Worm (Caenorhabditis elegans) whole organism, late embryonic: ENCODE measurements around the gene dpy-22.

ENCODE experiments used
- F13H6.1 ChIP-seq: sonication (generic microtip); optimal IDR thresholded peaks from 2 replicates; lab custom pipeline; 2016; ENCODE audit warnings: missing genetic modification characterization, missing compliant biosample characterization
- K02D7.2 ChIP-seq: sonication (generic microtip); optimal IDR thresholded peaks from 2 replicates; lab custom pipeline; 2017; ENCODE audit warnings: mild to moderate bottlenecking, missing genetic modification characterization, missing compliant biosample characterization
- T23F11.4 ChIP-seq: fragments of 200-800 bp; sonication (Bioruptor generic); optimal IDR thresholded peaks from 2 replicates; lab custom pipeline; 2018; ENCODE audit warnings: mild to moderate bottlenecking, missing genetic modification characterization, missing compliant biosample characterization
- ama-1 ChIP-seq: fragments of 150-350 bp; optimal IDR thresholded peaks from 2 replicates; lab custom pipeline; 2014
- ceh-14 ChIP-seq: sonication (generic microtip); optimal IDR thresholded peaks from 2 replicates; lab custom pipeline; 2016; ENCODE audit warnings: missing genotype, missing genetic modification characterization, missing compliant biosample characterization
- ceh-18 ChIP-seq: sonication (generic microtip); optimal IDR thresholded peaks from 2 replicates; lab custom pipeline; 2016; ENCODE audit warnings: missing genetic modification characterization, missing compliant biosample characterization
- ceh-19 ChIP-seq: fragments of 200-800 bp; sonication (Bioruptor generic); optimal IDR thresholded peaks from 2 replicates; lab custom pipeline; 2018; ENCODE audit warnings: mild to moderate bottlenecking, missing genetic modification characterization, missing compliant biosample characterization
- ceh-24 ChIP-seq: sonication (generic microtip); optimal IDR thresholded peaks from 2 replicates; lab custom pipeline; 2016; ENCODE audit warnings: mild to moderate bottlenecking, missing genetic modification characterization, missing compliant biosample characterization
- ceh-31 ChIP-seq: sonication (generic microtip); optimal IDR thresholded peaks from 2 replicates; lab custom pipeline; 2016; ENCODE audit warnings: missing genetic modification characterization, missing compliant biosample characterization
- ceh-45 ChIP-seq: fragments of 200-800 bp; sonication (Bioruptor generic); IDR thresholded peaks from 2 replicates; pipeline ENCODE4 v1.3.6; 2022; ENCODE audit warnings: missing genetic modification reagents, missing genetic modification characterization, missing compliant biosample characterization
- ceh-48 ChIP-seq: sonication (generic microtip); optimal IDR thresholded peaks from 2 replicates; lab custom pipeline; 2016; ENCODE audit warnings: missing genetic modification characterization, inconsistent platforms, missing compliant biosample characterization
- ceh-9 ChIP-seq: sonication (generic microtip); optimal IDR thresholded peaks from 2 replicates; lab custom pipeline; 2016; ENCODE audit warnings: mild to moderate bottlenecking, missing genetic modification characterization, inconsistent platforms, missing compliant biosample characterization
- che-1 ChIP-seq: sonication (generic microtip); optimal IDR thresholded peaks from 2 replicates; lab custom pipeline; 2016; ENCODE audit warnings: mild to moderate bottlenecking, missing genetic modification characterization, missing compliant biosample characterization
- hlh-6 ChIP-seq: sonication (generic microtip); optimal IDR thresholded peaks from 2 replicates; lab custom pipeline; 2016; ENCODE audit warnings: missing genotype, missing genetic modification characterization, missing compliant biosample characterization
- mec-3 ChIP-seq: sonication (generic microtip); optimal IDR thresholded peaks from 2 replicates; lab custom pipeline; 2016; ENCODE audit warnings: borderline replicate concordance, missing genetic modification characterization, missing compliant biosample characterization
- nhr-232 ChIP-seq: sonication (generic microtip); optimal IDR thresholded peaks from 2 replicates; lab custom pipeline; 2016; ENCODE audit warnings: missing genetic modification characterization, missing compliant biosample characterization
- npax-4 ChIP-seq: sonication (generic microtip); optimal IDR thresholded peaks from 2 replicates; lab custom pipeline; 2016; ENCODE audit warnings: missing genetic modification characterization, missing compliant biosample characterization
- pqm-1 ChIP-seq: sonication (generic microtip); optimal IDR thresholded peaks from 2 replicates; lab custom pipeline; 2016; ENCODE audit warnings: missing genetic modification characterization, missing compliant biosample characterization
- sox-4 ChIP-seq: sonication (generic microtip); optimal IDR thresholded peaks from 2 replicates; lab custom pipeline; 2017; ENCODE audit warnings: mild to moderate bottlenecking, missing genetic modification characterization, inconsistent platforms, missing compliant biosample characterization
- tbx-2 ChIP-seq: sonication (generic microtip); optimal IDR thresholded peaks from 2 replicates; lab custom pipeline; 2016; ENCODE audit warnings: missing genetic modification characterization, missing compliant biosample characterization
- tbx-7 ChIP-seq: sonication (generic microtip); optimal IDR thresholded peaks from 2 replicates; lab custom pipeline; 2016; ENCODE audit warnings: missing genotype, missing genetic modification characterization, missing compliant biosample characterization
- ttx-3 ChIP-seq: sonication (generic microtip); optimal IDR thresholded peaks from 2 replicates; lab custom pipeline; 2016; ENCODE audit warnings: missing genetic modification reagents, missing genetic modification characterization, missing compliant biosample characterization
- unc-42 ChIP-seq: sonication (generic microtip); optimal IDR thresholded peaks from 2 replicates; lab custom pipeline; 2016; ENCODE audit warnings: missing genotype, missing genetic modification characterization, missing compliant biosample characterization
- zip-5 ChIP-seq: sonication (generic microtip); optimal IDR thresholded peaks from 2 replicates; lab custom pipeline; 2016; ENCODE audit warnings: missing genetic modification characterization, missing compliant biosample characterization

dpy-22 gene

DNA sequence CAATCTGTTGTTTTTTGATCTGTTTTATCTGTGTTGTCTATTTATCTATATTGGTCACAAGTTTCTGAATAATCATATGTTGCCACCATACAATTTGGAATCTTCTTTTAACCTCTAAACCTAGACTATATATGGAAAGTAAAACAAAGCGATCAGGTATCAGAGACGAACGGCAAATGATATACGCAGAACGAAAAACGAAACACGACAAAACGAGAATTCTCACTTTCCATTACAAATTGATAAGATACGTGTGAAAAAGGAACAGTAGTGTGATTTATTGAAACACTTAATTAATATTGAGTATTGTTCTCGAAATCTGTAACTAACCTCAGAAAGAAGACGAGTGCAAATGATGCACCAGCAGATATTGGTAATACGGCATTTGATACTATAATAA lies 58.2 kb downstream of the dpy-22 start:
- no peak for TF ChIP-seq ceh-19 (GFP tag; lab: Kevin White, UChicago)
- no peak for TF ChIP-seq tbx-7
- TF ChIP-seq che-1 (tag; lab: Kevin White, UChicago) = no peak
- TF ChIP-seq nhr-232 (tag; lab: Kevin White, UChicago) = no peak
- TF ChIP-seq ceh-48 (tag; lab: Kevin White, UChicago) = no peak
- TF ChIP-seq mec-3 (tag; lab: Kevin White, UChicago) = no peak
- no peak for TF ChIP-seq hlh-6 (tag; lab: Kevin White, UChicago)
- TF ChIP-seq ceh-14 = no peak
- TF ChIP-seq ceh-9 (tag; lab: Kevin White, UChicago) = no peak
- TF ChIP-seq sox-4 = no peak
- no peak for TF ChIP-seq ceh-24 (tag; lab: Kevin White, UChicago)
- no peak for TF ChIP-seq ceh-18 (tag; lab: Kevin White, UChicago)
- TF ChIP-seq T23F11.4 (GFP tag; lab: Kevin White, UChicago) = no peak
- TF ChIP-seq ttx-3 (tag; lab: Kevin White, UChicago) = no peak
- no peak for TF ChIP-seq ceh-31 (tag; lab: Kevin White, UChicago)
- no peak for TF ChIP-seq ceh-45 (GFP tag; lab: Robert Waterston, UW)

DNA sequence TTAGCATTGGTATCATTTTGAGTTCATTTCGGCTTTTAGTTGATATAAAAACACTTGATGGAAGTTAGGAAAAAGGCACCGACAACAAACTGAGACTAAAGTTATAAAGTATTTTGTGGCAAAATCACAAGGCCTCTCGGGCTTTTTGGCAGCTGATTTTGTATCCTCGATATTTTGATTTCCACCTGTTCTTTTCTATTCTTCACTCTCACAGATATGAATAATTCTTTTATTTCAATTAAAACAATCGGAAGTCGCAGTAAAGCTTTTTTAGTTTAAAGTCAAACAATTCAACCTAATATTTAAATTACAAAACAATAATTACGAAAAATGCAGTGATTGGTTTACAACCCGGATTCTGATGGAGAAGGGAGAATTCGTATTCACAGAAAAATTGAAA lies 60.8 kb downstream of the dpy-22 start, which contains the start of gene T09B9.3:
T09B9.3 (minus strand) TSS at position 101 of the 400 bp plus-strand sequence.
- TF ChIP-seq tbx-2 (tag; lab: Kevin White, UChicago) = no peak
- TF ChIP-seq npax-4 (tag; lab: Kevin White, UChicago) = no peak
- TF ChIP-seq che-1 (tag; lab: Kevin White, UChicago) = no peak
- TF ChIP-seq F13H6.1 = no peak
- TF ChIP-seq ceh-19 (GFP tag; lab: Kevin White, UChicago) = no peak
- TF ChIP-seq ceh-31 (tag; lab: Kevin White, UChicago) = no peak
- TF ChIP-seq ama-1 (lab: Kevin White, UChicago) = no peak
- TF ChIP-seq pqm-1 = no peak
- no peak for TF ChIP-seq ceh-9 (tag; lab: Kevin White, UChicago)
- no peak for TF ChIP-seq unc-42 (tag; lab: Kevin White, UChicago)
- TF ChIP-seq mec-3 (tag; lab: Kevin White, UChicago) = no peak
- no peak for TF ChIP-seq K02D7.2 (tag; lab: Kevin White, UChicago)
- no peak for TF ChIP-seq zip-5 (tag; lab: Kevin White, UChicago)
